Worm (Caenorhabditis elegans): Measurements from ENCODE around the gene wht-3.

wht-3 gene

DNA sequence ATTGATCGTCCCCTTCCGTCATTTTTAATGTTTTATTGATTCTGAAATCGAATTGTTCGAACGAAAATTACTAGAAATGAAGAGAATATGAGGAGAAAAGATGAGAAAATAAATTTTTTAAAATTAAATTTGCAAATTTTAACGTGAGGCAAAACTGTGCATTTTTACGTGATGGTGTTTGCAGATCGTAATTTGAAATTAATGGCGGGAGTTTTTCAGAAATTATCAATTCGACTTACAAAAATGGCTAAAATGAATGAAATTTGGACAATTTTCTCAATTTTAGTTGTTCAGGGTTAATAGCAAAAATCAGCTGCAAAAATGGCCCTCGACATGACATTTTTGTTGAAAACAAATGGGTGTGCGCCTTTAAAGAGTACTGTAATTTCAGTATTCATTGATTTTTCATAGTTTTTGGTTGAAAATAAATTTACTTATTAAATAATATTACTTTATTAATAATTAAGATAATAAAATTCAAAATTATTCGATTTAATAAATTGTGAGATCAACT is 53.2 kb downstream of the wht-3 start, which contains the start of gene rei-1:
Gene rei-1 (minus strand): TSS at position 84 of the 514 bp plus-strand sequence.
- TF ChIP-seq hlh-1 (tag; optimal IDR thresholded peaks at IDR 0.05) (no peak), nhr-2 (tag; optimal IDR thresholded peaks at IDR 0.05) (no peak), nhr-76 (tag; optimal IDR thresholded peaks at IDR 0.05) (no peak), ces-1 (GFP tag; optimal IDR thresholded peaks at IDR 0.05) (no peak), mls-2 (tag; optimal IDR thresholded peaks at IDR 0.05) (no peak), nhr-12 (tag; optimal IDR thresholded peaks at IDR 0.05) (no peak), unc-62 (GFP tag; optimal IDR thresholded peaks at IDR 0.05) (no peak)
